Worm (Caenorhabditis elegans): ENCODE results near the gene rnr-2.

rnr-2 gene

DNA sequence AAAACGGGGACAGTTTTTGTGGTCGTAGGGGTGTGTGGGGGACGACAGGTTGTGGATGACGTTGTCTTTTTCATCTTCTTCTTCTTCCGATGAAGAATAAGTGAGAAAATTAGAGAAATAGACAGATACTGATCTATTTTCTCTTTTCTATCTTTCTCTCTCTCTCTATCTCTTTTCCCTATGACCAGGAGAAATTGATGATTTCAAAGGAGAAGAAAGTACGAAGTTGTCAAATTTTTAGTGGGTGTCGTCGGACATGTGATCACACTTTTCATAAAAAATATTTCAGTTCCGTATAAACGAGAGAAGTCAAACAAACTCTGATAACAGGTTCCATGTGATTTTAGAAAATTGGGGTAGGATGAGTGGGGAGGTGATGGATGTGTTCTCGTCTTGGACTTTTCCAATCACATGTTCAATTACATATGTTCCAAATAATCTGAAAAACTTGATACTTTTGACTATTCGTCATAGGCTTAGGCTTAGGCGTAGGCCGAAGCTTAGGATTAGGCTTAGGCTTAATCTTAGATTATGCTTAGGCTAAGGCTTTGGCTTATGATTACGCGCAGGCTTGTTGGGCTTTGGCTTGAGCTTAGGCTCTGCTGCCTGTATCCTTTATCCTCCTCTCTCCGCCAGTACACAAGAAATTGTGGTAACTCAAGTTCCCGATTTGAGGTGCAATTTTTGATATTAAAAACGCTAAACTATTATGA lies 5.3 kb upstream of the rnr-2 start (continued):
- TF ChIP-seq nhr-28 (tag; optimal IDR thresholded peaks at IDR 0.05) = no peak
- peak; percentile 69 for TF ChIP-seq grh-1 (GFP tag; IDR thresholded peaks at IDR 0.05)
- TF ChIP-seq nhr-77 (tag; optimal IDR thresholded peaks at IDR 0.05) = peak; percentile 19
- peak; percentile 83 for TF ChIP-seq mep-1 (tag; optimal IDR thresholded peaks at IDR 0.05)
- TF ChIP-seq ztf-4 (tag; optimal IDR thresholded peaks at IDR 0.05) = peak; percentile 48
- TF ChIP-seq lin-14 (GFP tag; optimal IDR thresholded peaks at IDR 0.05) = peak; percentile 94
- peak; percentile 46 for TF ChIP-seq unc-130 (tag; optimal IDR thresholded peaks at IDR 0.05)
- TF ChIP-seq ceh-90 (tag; optimal IDR thresholded peaks at IDR 0.05) = no peak
- no peak for TF ChIP-seq dsc-1 (tag; optimal IDR thresholded peaks at IDR 0.05)
- no peak for TF ChIP-seq unc-86 (tag; optimal IDR thresholded peaks at IDR 0.05)
- TF ChIP-seq jun-1 (tag; optimal IDR thresholded peaks at IDR 0.05) = peak; percentile 30
- no peak for TF ChIP-seq Y116A8C.19 (tag; optimal IDR thresholded peaks at IDR 0.05; ENCODE audit: borderline replicate concordance)
- peak; percentile 98 for TF ChIP-seq nhr-85 (tag)
- TF ChIP-seq snu-23 (GFP tag; optimal IDR thresholded peaks at IDR 0.05) = peak; percentile 86
- no peak for TF ChIP-seq isw-1 (GFP tag; IDR thresholded peaks at IDR 0.05)
- no peak for TF ChIP-seq aha-1 (tag; optimal IDR thresholded peaks at IDR 0.05)
- no peak for TF ChIP-seq mef-2 (tag; optimal IDR thresholded peaks at IDR 0.05)

DNA sequence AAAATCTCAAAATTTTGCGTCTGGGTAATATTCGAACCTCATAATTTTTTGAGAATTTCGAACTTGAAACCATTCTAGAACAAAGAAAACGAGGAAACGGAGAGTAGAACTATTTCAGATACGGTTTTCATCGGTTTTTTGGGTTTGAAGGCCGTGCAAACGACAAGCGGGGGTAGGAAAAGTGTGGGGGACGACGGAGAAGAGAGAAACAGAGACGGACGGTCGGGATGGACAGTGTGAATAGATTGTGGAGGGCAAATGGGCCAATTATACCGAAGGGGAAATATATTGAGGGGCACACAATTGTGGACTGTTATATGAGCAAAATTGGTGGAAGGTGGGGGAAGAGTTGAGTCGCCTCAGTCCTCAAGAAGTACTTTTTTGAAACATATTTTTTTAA lies 4.0 kb upstream of the rnr-2 start:
- TF ChIP-seq nhr-20 (tag; optimal IDR thresholded peaks at IDR 0.05) (peak; percentile 15), efl-1 (optimal IDR thresholded peaks at IDR 0.05) (no peak), efl-1 (GFP tag; optimal IDR thresholded peaks at IDR 0.05 in 1 of 2) (peak in 1 of 2 experiments; percentile 90), nhr-85 (tag) (peak; percentile 42), ceh-63 (GFP tag; optimal IDR thresholded peaks at IDR 0.05) (no peak), unc-86 (tag; optimal IDR thresholded peaks at IDR 0.05) (no peak), sptf-1 (tag; optimal IDR thresholded peaks at IDR 0.05) (no peak), pqm-1 (tag; optimal IDR thresholded peaks at IDR 0.05) (no peak), lin-15B (tag; optimal IDR thresholded peaks at IDR 0.05) (no peak), ces-1 (GFP tag; optimal IDR thresholded peaks at IDR 0.05) (no peak)

DNA sequence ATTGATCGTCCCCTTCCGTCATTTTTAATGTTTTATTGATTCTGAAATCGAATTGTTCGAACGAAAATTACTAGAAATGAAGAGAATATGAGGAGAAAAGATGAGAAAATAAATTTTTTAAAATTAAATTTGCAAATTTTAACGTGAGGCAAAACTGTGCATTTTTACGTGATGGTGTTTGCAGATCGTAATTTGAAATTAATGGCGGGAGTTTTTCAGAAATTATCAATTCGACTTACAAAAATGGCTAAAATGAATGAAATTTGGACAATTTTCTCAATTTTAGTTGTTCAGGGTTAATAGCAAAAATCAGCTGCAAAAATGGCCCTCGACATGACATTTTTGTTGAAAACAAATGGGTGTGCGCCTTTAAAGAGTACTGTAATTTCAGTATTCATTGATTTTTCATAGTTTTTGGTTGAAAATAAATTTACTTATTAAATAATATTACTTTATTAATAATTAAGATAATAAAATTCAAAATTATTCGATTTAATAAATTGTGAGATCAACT lies 3.4 kb upstream of the rnr-2 start, which contains the start of gene rei-1:
Gene rei-1, minus strand, starts transcription at position 84 of the 514 bp plus-strand sequence.
- TF ChIP-seq efl-1 (optimal IDR thresholded peaks at IDR 0.05) (peak in 1 of 2 experiments; percentile 35), efl-1 (GFP tag; optimal IDR thresholded peaks at IDR 0.05 in 1 of 2) (peak; percentile 2 to 71), dpl-1 (GFP tag; optimal IDR thresholded peaks at IDR 0.05) (peak in 1 of 3 experiments; percentile 5), sup-37 (GFP tag; optimal IDR thresholded peaks at IDR 0.05) (no peak), jun-1 (tag; optimal IDR thresholded peaks at IDR 0.05) (no peak)

DNA sequence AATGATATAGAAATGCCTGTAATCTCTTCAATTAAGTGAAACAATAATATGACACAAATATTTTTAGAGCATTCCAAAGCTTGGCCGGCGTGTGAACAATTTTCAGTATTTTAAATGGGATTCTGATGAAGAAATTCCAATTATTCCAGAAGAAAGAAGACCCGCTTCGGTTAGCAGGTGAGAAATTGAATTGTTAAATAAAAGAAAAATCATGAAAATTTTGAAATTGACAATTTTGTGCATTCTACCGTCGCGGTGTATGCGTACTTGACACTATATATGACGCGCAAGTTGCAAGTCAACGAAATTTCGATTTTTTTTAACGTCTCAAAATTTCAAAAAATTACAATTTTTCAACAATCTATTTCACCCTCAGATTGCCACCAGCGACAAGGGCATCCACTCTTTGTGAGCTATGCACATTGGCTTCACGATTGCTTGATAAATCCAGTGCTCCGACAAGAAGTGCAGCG lies 1.7 kb upstream of the rnr-2 start:
- TF ChIP-seq sox-4 (tag; optimal IDR thresholded peaks at IDR 0.05) (no peak), unc-130 (tag; optimal IDR thresholded peaks at IDR 0.05) (no peak), tlp-1 (tag; optimal IDR thresholded peaks at IDR 0.05) (no peak), C34B4.2 (tag; optimal IDR thresholded peaks at IDR 0.05) (no peak), sptf-1 (tag; optimal IDR thresholded peaks at IDR 0.05) (no peak), efl-1 (optimal IDR thresholded peaks at IDR 0.05) (peak in 1 of 2 experiments; percentile 44), efl-1 (GFP tag; optimal IDR thresholded peaks at IDR 0.05 in 1 of 2) (peak in 1 of 2 experiments; percentile 47), pqm-1 (tag; optimal IDR thresholded peaks at IDR 0.05) (no peak), ztf-11 (tag; optimal IDR thresholded peaks at IDR 0.05) (no peak), alr-1 (tag; optimal IDR thresholded peaks at IDR 0.05; ENCODE audit: borderline replicate concordance) (no peak), swsn-7 (tag; optimal IDR thresholded peaks at IDR 0.05) (no peak), lin-14 (GFP tag; optimal IDR thresholded peaks at IDR 0.05) (no peak), dsc-1 (tag; optimal IDR thresholded peaks at IDR 0.05) (no peak), fkh-8 (tag; optimal IDR thresholded peaks at IDR 0.05) (no peak), ets-5 (GFP tag; IDR thresholded peaks at IDR 0.05) (no peak), lin-39 (tag; optimal IDR thresholded peaks at IDR 0.05) (no peak), irx-1 (tag; optimal IDR thresholded peaks at IDR 0.05) (no peak), lin-13 (GFP tag; optimal IDR thresholded peaks at IDR 0.05) (no peak), unc-98 (GFP tag; IDR thresholded peaks at IDR 0.05) (no peak), snpc-4 (tag; optimal IDR thresholded peaks at IDR 0.05) (no peak), ztf-4 (tag; optimal IDR thresholded peaks at IDR 0.05) (peak; percentile 4), mdl-1 (tag; optimal IDR thresholded peaks at IDR 0.05) (no peak), fos-1 (tag; optimal IDR thresholded peaks at IDR 0.05) (no peak), efl-3 (GFP tag; optimal IDR thresholded peaks at IDR 0.05) (no peak), ama-1 (optimal IDR thresholded peaks at IDR 0.05) (no peak), pag-3 (tag; optimal IDR thresholded peaks at IDR 0.05; ENCODE audit: borderline replicate concordance, insufficient read depth) (no peak), lsy-2 (tag; optimal IDR thresholded peaks at IDR 0.05) (no peak), mef-2 (tag; optimal IDR thresholded peaks at IDR 0.05) (no peak)

Data from whole organism, L1 larva.